Worm (Caenorhabditis elegans): ENCODE results near the gene K02C4.3.

DNA sequence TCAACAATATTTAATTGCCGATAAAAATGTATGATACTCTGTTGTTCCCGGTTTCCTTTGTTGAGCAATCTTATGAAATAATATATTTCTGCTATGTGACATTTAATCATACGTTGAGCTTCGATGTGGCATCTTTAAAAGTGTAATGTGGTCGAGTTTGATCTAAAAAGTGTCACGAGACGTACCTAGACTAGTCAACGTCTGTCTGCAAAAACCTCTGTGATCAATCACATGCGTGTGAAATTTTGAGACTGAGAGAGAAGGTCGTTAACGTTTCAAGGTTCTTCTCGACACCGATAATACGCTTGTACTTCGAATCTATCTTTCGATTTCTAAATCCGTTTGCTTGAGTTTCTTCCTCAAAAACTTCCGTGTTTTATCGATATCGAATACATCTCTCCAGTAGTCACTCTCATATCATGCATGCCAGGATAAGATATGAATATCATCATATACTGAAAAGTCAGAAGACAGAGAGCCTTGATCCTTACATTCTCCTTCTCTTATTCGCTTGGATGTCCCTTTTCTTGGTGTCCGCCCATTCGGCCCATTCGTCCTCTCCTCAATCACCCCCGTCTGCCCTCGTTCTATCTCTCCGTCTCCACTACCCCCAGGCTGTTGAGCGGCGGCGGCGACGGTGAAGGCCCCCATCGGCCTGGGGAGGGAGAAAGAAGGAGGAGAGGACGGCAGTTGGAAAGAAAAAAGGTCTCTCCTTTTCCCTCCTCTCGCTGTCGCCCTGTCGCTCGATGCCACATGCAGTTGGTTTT is 41.8 kb upstream of the K02C4.3 start:
- TF ChIP-seq pqm-1 (tag; optimal IDR thresholded peaks at IDR 0.05): no peak
- peak in 1 of 2 experiments; percentile 12 for TF ChIP-seq ztf-11 (tag; optimal IDR thresholded peaks at IDR 0.05)
- no peak for TF ChIP-seq sup-37 (GFP tag; optimal IDR thresholded peaks at IDR 0.05)
- TF ChIP-seq dsc-1 (tag; optimal IDR thresholded peaks at IDR 0.05): peak; percentile 15
